Worm (Caenorhabditis elegans) whole organism, young adult: ENCODE results near the gene ulp-4.
A peak's percentile ranks its signal among the peaks of the same experiment; 100 is the strongest.

ENCODE experiments used
- B0261.1 ChIP-seq: sonication (generic microtip); optimal IDR thresholded peaks from 2 replicates; lab custom pipeline; 2016; ENCODE audit warnings: mild to moderate bottlenecking, missing genetic modification characterization, moderate library complexity, missing compliant biosample characterization
- C17E4.6 ChIP-seq: fragments of 200-800 bp; sonication (Bioruptor generic); IDR thresholded peaks from 2 replicates; pipeline ENCODE4 v1.3.6; 2022; ENCODE audit warnings: missing genetic modification reagents, missing genetic modification characterization, missing compliant biosample characterization
- F33H1.4 ChIP-seq: fragments of 200-800 bp; sonication (Bioruptor generic); IDR thresholded peaks from 2 replicates; pipeline ENCODE4 v1.3.6; 2022; ENCODE audit warnings: missing genetic modification reagents, missing genetic modification characterization, missing compliant biosample characterization
- F52B5.7 ChIP-seq: sonication (generic microtip); optimal IDR thresholded peaks from 2 replicates; lab custom pipeline; 2016; ENCODE audit warnings: mild to moderate bottlenecking, missing genetic modification characterization, missing compliant biosample characterization
- F55B11.4 ChIP-seq: sonication (generic microtip); optimal IDR thresholded peaks from 2 replicates; lab custom pipeline; 2016; ENCODE audit warnings: missing compliant biosample characterization, missing genetic modification characterization, borderline replicate concordance; ENCODE audit not compliant: insufficient read depth
- K12H6.12 ChIP-seq: fragments of 200-800 bp; sonication (Bioruptor generic); optimal IDR thresholded peaks from 2 replicates; lab custom pipeline; 2018; ENCODE audit warnings: mild to moderate bottlenecking, missing genetic modification characterization, missing compliant biosample characterization
- Y53F4B.3 ChIP-seq: fragments of 200-800 bp; sonication (Bioruptor generic); IDR thresholded peaks from 2 replicates; pipeline ENCODE4 v1.3.6; 2022; ENCODE audit warnings: missing genetic modification reagents, missing genetic modification characterization, missing compliant biosample characterization
- Y56A3A.18 ChIP-seq: fragments of 200-800 bp; sonication (Bioruptor generic); IDR thresholded peaks from 2 replicates; pipeline ENCODE4 v1.3.6; 2022; ENCODE audit warnings: missing genetic modification reagents, missing genetic modification characterization, missing compliant biosample characterization
- ZK185.1 ChIP-seq: sonication (generic microtip); optimal IDR thresholded peaks from 2 replicates; lab custom pipeline; 2016; ENCODE audit warnings: mild to moderate bottlenecking, missing genetic modification characterization, missing compliant biosample characterization; ENCODE audit not compliant: poor library complexity, severe bottlenecking
- aptf-2 ChIP-seq: fragments of 200-800 bp; sonication (Bioruptor generic); conservative IDR thresholded peaks from 2 replicates; pipeline ENCODE4 v1.3.6; 2022; ENCODE audit warnings: missing genetic modification reagents, missing genetic modification characterization, missing compliant biosample characterization
- attf-3 ChIP-seq: fragments of 200-800 bp; sonication (Bioruptor generic); conservative IDR thresholded peaks from 2 replicates; pipeline ENCODE4 v1.3.6; 2022; ENCODE audit warnings: missing genetic modification reagents, missing genetic modification characterization, missing compliant biosample characterization
- attf-5 ChIP-seq: fragments of 200-800 bp; sonication (Bioruptor generic); optimal IDR thresholded peaks from 2 replicates; lab custom pipeline; 2018; ENCODE audit warnings: mild to moderate bottlenecking, missing genetic modification characterization, missing compliant biosample characterization
- bed-1 ChIP-seq: fragments of 200-800 bp; sonication (Bioruptor generic); IDR thresholded peaks from 2 replicates; pipeline ENCODE4 v1.3.6; 2022; ENCODE audit warnings: missing genetic modification reagents, missing genetic modification characterization, missing compliant biosample characterization
- bed-2 ChIP-seq: fragments of 200-800 bp; sonication (Bioruptor generic); IDR thresholded peaks from 2 replicates; pipeline ENCODE4 v1.3.6; 2022; ENCODE audit warnings: missing genetic modification reagents, missing genetic modification characterization, missing compliant biosample characterization
- cebp-2 ChIP-seq: fragments of 200-800 bp; sonication (Bioruptor generic); IDR thresholded peaks from 2 replicates; pipeline ENCODE4 v1.3.6; 2022; ENCODE audit warnings: missing genetic modification characterization, missing compliant biosample characterization
- ceh-100 ChIP-seq: fragments of 200-800 bp; sonication (Bioruptor generic); IDR thresholded peaks from 2 replicates; pipeline ENCODE4 v1.3.6; 2022; ENCODE audit warnings: missing genetic modification reagents, missing genetic modification characterization, missing compliant biosample characterization
- ceh-27 ChIP-seq: fragments of 200-800 bp; sonication (Bioruptor generic); optimal IDR thresholded peaks from 2 replicates; lab custom pipeline; 2018; ENCODE audit warnings: mild to moderate bottlenecking, missing genetic modification characterization, moderate library complexity, missing compliant biosample characterization
- ceh-79 ChIP-seq: sonication (generic microtip); optimal IDR thresholded peaks from 2 replicates; lab custom pipeline; 2017; ENCODE audit warnings: mild to moderate bottlenecking, missing genetic modification characterization, missing compliant biosample characterization
- chd-7 ChIP-seq: sonication (generic microtip); optimal IDR thresholded peaks from 2 replicates; lab custom pipeline; 2016; ENCODE audit warnings: mild to moderate bottlenecking, missing genetic modification characterization, moderate library complexity, missing compliant biosample characterization
- dox-1 ChIP-seq: fragments of 200-800 bp; sonication (Bioruptor generic); IDR thresholded peaks from 2 replicates; pipeline ENCODE4 v1.3.6; 2022; ENCODE audit warnings: missing genetic modification reagents, missing genetic modification characterization, missing compliant biosample characterization
- dpff-1 ChIP-seq: sonication (generic microtip); optimal IDR thresholded peaks from 2 replicates; lab custom pipeline; 2017; ENCODE audit warnings: mild to moderate bottlenecking, missing genetic modification characterization, missing compliant biosample characterization
- efl-1 ChIP-seq: fragments of 150-350 bp; optimal IDR thresholded peaks from 2 replicates; lab custom pipeline; 2014; ENCODE audit warnings: missing biosample characterization, missing genetic modification reagents, missing genetic modification characterization
- egrh-3 ChIP-seq: fragments of 200-800 bp; sonication (Bioruptor generic); IDR thresholded peaks from 2 replicates; pipeline ENCODE4 v1.3.6; 2022; ENCODE audit warnings: missing genetic modification reagents, missing genetic modification characterization, missing compliant biosample characterization
- fkh-3 ChIP-seq: sonication (generic microtip); optimal IDR thresholded peaks from 2 replicates; lab custom pipeline; 2016; ENCODE audit warnings: mild to moderate bottlenecking, missing genetic modification characterization, missing compliant biosample characterization
- hmg-1.2 ChIP-seq: fragments of 200-800 bp; sonication (Bioruptor generic); IDR thresholded peaks from 2 replicates; pipeline ENCODE4 v1.3.6; 2022; ENCODE audit warnings: missing genetic modification reagents, missing genetic modification characterization, missing compliant biosample characterization
- lag-1 ChIP-seq: fragments of 200-800 bp; sonication (Bioruptor generic); IDR thresholded peaks from 2 replicates; pipeline ENCODE4 v1.3.6; 2022; ENCODE audit warnings: missing genetic modification reagents, missing genetic modification characterization, missing compliant biosample characterization
- let-607 ChIP-seq, 2 experiments: fragments of 200-800 bp in 1 of 2; sonication (Bioruptor generic) in 1 of 2; sonication (generic microtip) in 1 of 2; optimal IDR thresholded peaks; 2 replicates each; lab custom pipeline; 2016 to 2018; ENCODE audit warnings: mild to moderate bottlenecking in 2 of 2, missing compliant biosample characterization in 2 of 2, missing genetic modification characterization in 2 of 2, moderate library complexity in 2 of 2, missing genotype in 1 of 2
- lin-40 ChIP-seq: sonication (generic microtip); optimal IDR thresholded peaks from 2 replicates; lab custom pipeline; 2016; ENCODE audit warnings: missing genetic modification characterization, mild to moderate bottlenecking, missing compliant biosample characterization, missing genotype, missing genetic modification reagents
- lsl-1 ChIP-seq: fragments of 200-800 bp; sonication (Bioruptor generic); optimal IDR thresholded peaks from 2 replicates; lab custom pipeline; 2018; ENCODE audit warnings: mild to moderate bottlenecking, missing genetic modification characterization, moderate library complexity, missing compliant biosample characterization
- lsy-27 ChIP-seq: sonication (generic microtip); optimal IDR thresholded peaks from 2 replicates; lab custom pipeline; 2017; ENCODE audit warnings: missing genetic modification characterization, mild to moderate bottlenecking, missing compliant biosample characterization, antibody characterized with exemption, missing genotype, borderline replicate concordance; ENCODE audit not compliant: insufficient read depth
- madf-10 ChIP-seq: sonication (generic microtip); optimal IDR thresholded peaks from 2 replicates; lab custom pipeline; 2016; ENCODE audit warnings: mild to moderate bottlenecking, missing genetic modification characterization, missing compliant biosample characterization
- madf-3 ChIP-seq: fragments of 200-800 bp; sonication (Bioruptor generic); IDR thresholded peaks from 2 replicates; pipeline ENCODE4 v1.3.6; 2022; ENCODE audit warnings: missing genetic modification reagents, missing genetic modification characterization, missing compliant biosample characterization
- mcd-1 ChIP-seq: fragments of 200-800 bp; sonication (Bioruptor generic); IDR thresholded peaks from 2 replicates; pipeline ENCODE4 v1.3.6; 2022; ENCODE audit warnings: missing genetic modification reagents, missing genetic modification characterization, missing compliant biosample characterization
- mxl-1 ChIP-seq: sonication (generic microtip); optimal IDR thresholded peaks from 2 replicates; lab custom pipeline; 2016; ENCODE audit warnings: missing genetic modification characterization, missing compliant biosample characterization
- nhr-80 ChIP-seq: sonication (generic microtip); optimal IDR thresholded peaks from 2 replicates; lab custom pipeline; 2016; ENCODE audit warnings: missing genetic modification characterization, missing compliant biosample characterization
- nhr-90 ChIP-seq: sonication (generic microtip); optimal IDR thresholded peaks from 2 replicates; lab custom pipeline; 2016; ENCODE audit warnings: missing genotype, mild to moderate bottlenecking, missing genetic modification characterization, missing compliant biosample characterization
- pbrm-1 ChIP-seq: fragments of 200-800 bp; sonication (Bioruptor generic); IDR thresholded peaks from 2 replicates; pipeline ENCODE4 v1.3.6; 2022; ENCODE audit warnings: missing genetic modification reagents, missing genetic modification characterization, missing compliant biosample characterization
- pha-4 ChIP-seq: fragments of 150-350 bp; sonication (generic microtip); optimal IDR thresholded peaks from 2 replicates; lab custom pipeline; 2014; ENCODE audit warnings: missing biosample characterization, missing genetic modification reagents, missing genetic modification characterization
- repo-1 ChIP-seq: sonication (generic microtip); optimal IDR thresholded peaks from 2 replicates; lab custom pipeline; 2017; ENCODE audit warnings: mild to moderate bottlenecking, missing genetic modification characterization, missing compliant biosample characterization
- tbp1 ChIP-seq: fragments of 200-800 bp; sonication (Bioruptor generic); optimal IDR thresholded peaks from 2 replicates; lab custom pipeline; 2018; ENCODE audit warnings: mild to moderate bottlenecking, missing genetic modification characterization, missing compliant biosample characterization
- ztf-18 ChIP-seq: sonication (generic microtip); optimal IDR thresholded peaks from 2 replicates; lab custom pipeline; 2016; ENCODE audit warnings: missing genotype, mild to moderate bottlenecking, missing genetic modification characterization, missing compliant biosample characterization

The ulp-4 gene

ce11 chrII:8131413-8131966 lies 1.7 kb downstream of the ulp-4 start (continued):
- TF ChIP-seq dpff-1 (tag; lab: Kevin White, UChicago) (no peak), pha-4 (tag; lab: Kevin White, UChicago) (no peak), attf-3 (GFP tag; lab: Robert Waterston, UW) (peak; percentile 54; the same call in 1 of the 2 replicates), dox-1 (GFP tag; lab: Robert Waterston, UW) (no peak), F52B5.7 (tag; lab: Kevin White, UChicago) (peak; percentile 39), pbrm-1 (no peak), lsy-27 (tag; lab: Kevin White, UChicago) (no peak), ceh-27 (GFP tag; lab: Kevin White, UChicago) (peak; percentile 28), chd-7 (tag; lab: Kevin White, UChicago) (peak; percentile 54)

- TF ChIP-seq madf-3 (GFP tag; lab: Robert Waterston, UW), result no peak
- TF ChIP-seq repo-1 (tag; lab: Kevin White, UChicago), result peak; percentile 16
Measured at ce11 chrII:8135953-8136352, 6.2 kb downstream of the ulp-4 start.

- TF ChIP-seq ceh-79 (tag; lab: Kevin White, UChicago) (no peak), C17E4.6 (GFP tag; lab: Robert Waterston, UW) (no peak)
Measured at ce11 chrII:8136818-8137217, 7.1 kb downstream of the ulp-4 start, which contains the start of gene ctns-1. TSS of gene ctns-1 (minus strand) at chrII:8136918.

ce11 chrII:8137379-8137778 lies 7.6 kb downstream of the ulp-4 start:
- TF ChIP-seq madf-10 (tag; lab: Kevin White, UChicago) (no peak), mcd-1 (GFP tag; lab: Robert Waterston, UW) (peak; percentile 46; the same call in 1 of the 2 replicates), ZK185.1 (tag; lab: Kevin White, UChicago) (no peak), ceh-100 (GFP tag; lab: Robert Waterston, UW) (peak; percentile 86), nhr-90 (no peak), K12H6.12 (tag; lab: Kevin White, UChicago) (peak; percentile 39), cebp-2 (GFP tag; lab: Robert Waterston, UW) (no peak), F55B11.4 (tag; lab: Kevin White, UChicago) (no peak), F52B5.7 (tag; lab: Kevin White, UChicago) (no peak), let-607 (tag; optimal IDR thresholded peaks at IDR 0.05; lab: Kevin White, UChicago) (no peak), mxl-1 (no peak), lin-40 (tag; lab: Kevin White, UChicago) (no peak), efl-1 (peak; percentile 23), madf-3 (GFP tag; lab: Robert Waterston, UW) (no peak), Y53F4B.3 (GFP tag; lab: Robert Waterston, UW) (no peak), lsl-1 (GFP tag; lab: Kevin White, UChicago) (peak; percentile 13), egrh-3 (GFP tag; lab: Robert Waterston, UW) (0 out of 2 replicates have a peak, but pooled peaks have one; percentile 9)

- TF ChIP-seq aptf-2 (GFP tag; lab: Robert Waterston, UW) (no peak), F33H1.4 (no peak), Y56A3A.18 (no peak), B0261.1 (tag; lab: Kevin White, UChicago) (no peak), hmg-1.2 (0 out of 2 replicates have a peak, but pooled peaks have one; percentile 14), lsy-27 (tag; lab: Kevin White, UChicago) (no peak), Y53F4B.3 (GFP tag; lab: Robert Waterston, UW) (no peak), dox-1 (GFP tag; lab: Robert Waterston, UW) (no peak), fkh-3 (tag; lab: Kevin White, UChicago) (no peak), nhr-80 (peak; percentile 2), ztf-18 (tag; lab: Kevin White, UChicago) (no peak), attf-5 (GFP tag; lab: Kevin White, UChicago) (peak; percentile 36), lag-1 (no peak), tbp1 (GFP tag; lab: Kevin White, UChicago) (no peak), bed-1 (GFP tag; lab: Robert Waterston, UW) (no peak), bed-2 (no peak)
Measured at ce11 chrII:8138015-8138546, 8.3 kb downstream of the ulp-4 start, which contains the start of gene cdc-48.2. TSS of gene cdc-48.2 (plus strand) at chrII:8138496.
